Worm (Caenorhabditis elegans) whole organism, L4 larva: ENCODE data around the gene ril-1.

Source experiments
- D1046.2 ChIP-seq: fragments of 200-800 bp; sonication (Bioruptor generic); IDR thresholded peaks from 2 replicates; pipeline ENCODE4 v1.3.6; 2022; ENCODE audit warnings: missing genetic modification characterization, missing compliant biosample characterization
- F10B5.3 ChIP-seq: sonication (generic microtip); optimal IDR thresholded peaks from 2 replicates; lab custom pipeline; 2016; ENCODE audit warnings: mild to moderate bottlenecking, missing genetic modification characterization, missing compliant biosample characterization
- R02D3.7 ChIP-seq: fragments of 150-350 bp; sonication (generic microtip); optimal IDR thresholded peaks from 3 replicates; lab custom pipeline; 2014; ENCODE audit warnings: missing biosample characterization, missing genetic modification characterization
- Y75B8A.6 ChIP-seq: fragments of 200-800 bp; sonication (Bioruptor generic); IDR thresholded peaks from 2 replicates; pipeline ENCODE4 v1.3.6; 2022; ENCODE audit warnings: missing genetic modification reagents, missing genetic modification characterization, missing compliant biosample characterization
- ZK546.5 ChIP-seq, 2 experiments: sonication (generic microtip); optimal IDR thresholded peaks; 2 replicates each; lab custom pipeline; 2017; ENCODE audit warnings: missing biosample characterization in 2 of 2, missing genetic modification characterization in 2 of 2
- aha-1 ChIP-seq: fragments of 150-350 bp; peaks from one replicate; lab custom pipeline; 2014; ENCODE audit warnings: missing biosample characterization, missing genetic modification characterization
- ceh-44 ChIP-seq: fragments of 200-800 bp; sonication (Bioruptor generic); IDR thresholded peaks from 2 replicates; pipeline ENCODE4 v1.3.6; 2022; ENCODE audit warnings: missing genetic modification reagents, missing genetic modification characterization, missing compliant biosample characterization
- ceh-62 ChIP-seq: sonication (generic microtip); optimal IDR thresholded peaks from 2 replicates; lab custom pipeline; 2017; ENCODE audit warnings: missing biosample characterization, missing genetic modification characterization
- cey-2 ChIP-seq: sonication (generic microtip); optimal IDR thresholded peaks from 3 replicates; lab custom pipeline; 2017; ENCODE audit warnings: missing genetic modification characterization, mild to moderate bottlenecking, missing compliant biosample characterization, antibody characterized with exemption, borderline replicate concordance; ENCODE audit not compliant: insufficient read depth
- ctbp-1 ChIP-seq: fragments of 200-800 bp; sonication (Bioruptor generic); IDR thresholded peaks from 2 replicates; pipeline ENCODE4 v1.3.6; 2022; ENCODE audit warnings: missing genetic modification reagents, missing genetic modification characterization, missing compliant biosample characterization
- daf-19 ChIP-seq: fragments of 200-800 bp; sonication (Bioruptor generic); conservative IDR thresholded peaks from 2 replicates; pipeline ENCODE4 v1.3.6; 2022; ENCODE audit warnings: missing genetic modification characterization, missing compliant biosample characterization
- daf-8 ChIP-seq: fragments of 200-800 bp; sonication (Bioruptor generic); IDR thresholded peaks from 2 replicates; pipeline ENCODE4 v1.3.6; 2022; ENCODE audit warnings: missing genetic modification characterization, missing compliant biosample characterization
- dmd-9 ChIP-seq: fragments of 200-800 bp; sonication (Bioruptor generic); IDR thresholded peaks from 2 replicates; pipeline ENCODE4 v1.3.6; 2022; ENCODE audit warnings: missing genetic modification reagents, missing genetic modification characterization, missing compliant biosample characterization
- duxl-1 ChIP-seq: sonication (generic microtip); optimal IDR thresholded peaks from 2 replicates; lab custom pipeline; 2016; ENCODE audit warnings: mild to moderate bottlenecking, missing genetic modification characterization, moderate library complexity, missing compliant biosample characterization; ENCODE audit not compliant: poor library complexity
- egl-43 ChIP-seq: fragments of 200-800 bp; sonication (Bioruptor generic); IDR thresholded peaks from 2 replicates; pipeline ENCODE4 v1.3.6; 2022; ENCODE audit warnings: missing genetic modification reagents, missing genetic modification characterization, missing compliant biosample characterization
- gei-8 ChIP-seq: fragments of 200-800 bp; sonication (Bioruptor generic); optimal IDR thresholded peaks from 2 replicates; lab custom pipeline; 2018; ENCODE audit warnings: mild to moderate bottlenecking, missing genetic modification characterization, missing compliant biosample characterization
- hlh-30 ChIP-seq: sonication (generic microtip); optimal IDR thresholded peaks from 2 replicates; lab custom pipeline; 2017; ENCODE audit warnings: antibody characterized with exemption, mild to moderate bottlenecking, missing genetic modification characterization, missing compliant biosample characterization; ENCODE audit not compliant: insufficient read depth
- jun-1 ChIP-seq: fragments of 150-350 bp; optimal IDR thresholded peaks from 2 replicates; lab custom pipeline; 2014; ENCODE audit warnings: missing biosample characterization, missing genetic modification reagents, missing genetic modification characterization
- lin-15B ChIP-seq: fragments of 150-350 bp; sonication (generic microtip); optimal IDR thresholded peaks from 3 replicates; lab custom pipeline; 2014; ENCODE audit warnings: missing biosample characterization, missing genetic modification characterization
- lir-3 ChIP-seq: sonication (generic microtip); optimal IDR thresholded peaks from 2 replicates; lab custom pipeline; 2016; ENCODE audit warnings: mild to moderate bottlenecking, missing genetic modification characterization, missing compliant biosample characterization
- lsy-2 ChIP-seq, 2 experiments: fragments of 150-350 bp in 1 of 2; sonication (generic microtip) in 1 of 2; optimal IDR thresholded peaks; 2 replicates each; lab custom pipeline; 2014 to 2017; ENCODE audit warnings: missing biosample characterization in 2 of 2, missing genetic modification characterization in 2 of 2
- madf-9 ChIP-seq: fragments of 200-800 bp; sonication (Bioruptor generic); conservative IDR thresholded peaks from 2 replicates; pipeline ENCODE4 v1.3.6; 2022; ENCODE audit warnings: missing genetic modification reagents, missing genetic modification characterization, missing compliant biosample characterization
- mdt-29 ChIP-seq: fragments of 200-800 bp; sonication (Bioruptor generic); IDR thresholded peaks from 2 replicates; pipeline ENCODE4 v1.3.6; 2022; ENCODE audit warnings: missing genetic modification reagents, missing genetic modification characterization, missing compliant biosample characterization
- nhr-102 ChIP-seq: sonication (generic microtip); optimal IDR thresholded peaks from 2 replicates; lab custom pipeline; 2016; ENCODE audit warnings: mild to moderate bottlenecking, missing genetic modification characterization, moderate library complexity, missing compliant biosample characterization
- nhr-25 ChIP-seq: sonication (generic microtip); optimal IDR thresholded peaks from 2 replicates; lab custom pipeline; 2017; ENCODE audit warnings: missing genetic modification characterization, mild to moderate bottlenecking, missing compliant biosample characterization, antibody characterized with exemption, moderate library complexity, borderline replicate concordance; ENCODE audit not compliant: insufficient read depth
- nhr-28 ChIP-seq: fragments of 150-350 bp; optimal IDR thresholded peaks from 2 replicates; lab custom pipeline; 2014; ENCODE audit warnings: missing biosample characterization, missing genetic modification characterization
- nhr-42 ChIP-seq: fragments of 200-800 bp; sonication (Bioruptor generic); IDR thresholded peaks from 2 replicates; pipeline ENCODE4 v1.3.6; 2022; ENCODE audit warnings: missing genetic modification characterization, missing compliant biosample characterization
- nhr-6 ChIP-seq: fragments of 150-350 bp; optimal IDR thresholded peaks from 2 replicates; lab custom pipeline; 2014; ENCODE audit warnings: missing biosample characterization, missing genetic modification characterization
- pha-4 ChIP-seq, 2 experiments: fragments of 150-350 bp in 1 of 2; fragments of 200-800 bp in 1 of 2; sonication (Bioruptor generic) in 1 of 2; IDR thresholded peaks in 1 of 2; optimal IDR thresholded peaks in 1 of 2; 2 replicates each; pipeline versions ENCODE4 v1.3.6 to Lab custom; 2014 to 2022; ENCODE audit warnings: missing genetic modification characterization in 2 of 2, missing genetic modification reagents in 2 of 2, missing biosample characterization in 1 of 2, missing compliant biosample characterization in 1 of 2
- php-3 ChIP-seq: fragments of 200-800 bp; sonication (Bioruptor generic); IDR thresholded peaks from 2 replicates; pipeline ENCODE4 v1.3.6; 2022; ENCODE audit warnings: missing genetic modification reagents, missing genetic modification characterization, missing compliant biosample characterization
- rbr-2 ChIP-seq: sonication (generic microtip); optimal IDR thresholded peaks from 2 replicates; lab custom pipeline; 2016; ENCODE audit warnings: missing genotype, missing genetic modification characterization, missing compliant biosample characterization
- skn-1 ChIP-seq: fragments of 150-350 bp; optimal IDR thresholded peaks from 2 replicates; lab custom pipeline; 2014; ENCODE audit warnings: missing biosample characterization, missing genetic modification characterization
- snpc-1.2 ChIP-seq: fragments of 200-800 bp; sonication (Bioruptor generic); IDR thresholded peaks from 2 replicates; pipeline ENCODE4 v1.3.6; 2022; ENCODE audit warnings: missing genetic modification reagents, missing genetic modification characterization, missing compliant biosample characterization
- snpc-4 ChIP-seq: fragments of 150-350 bp; optimal IDR thresholded peaks from 2 replicates; lab custom pipeline; 2014; ENCODE audit warnings: missing biosample characterization, missing genetic modification characterization
- tag-97 ChIP-seq: fragments of 200-800 bp; sonication (Bioruptor generic); IDR thresholded peaks from 2 replicates; pipeline ENCODE4 v1.3.6; 2022; ENCODE audit warnings: missing genetic modification characterization, missing compliant biosample characterization
- unc-39 ChIP-seq: sonication (generic microtip); optimal IDR thresholded peaks from 2 replicates; lab custom pipeline; 2017; ENCODE audit warnings: missing biosample characterization, missing genetic modification characterization
- unc-62 ChIP-seq, 3 experiments: fragments of 150-350 bp in 1 of 3; sonication (generic microtip); optimal IDR thresholded peaks in 2 of 3; peaks in 1 of 3; 1 replicate in 1 of 3; 2 replicates in 2 of 3; lab custom pipeline; 2014 to 2017; ENCODE audit warnings: missing biosample characterization in 3 of 3, missing genetic modification characterization in 3 of 3, missing genetic modification reagents in 3 of 3, missing genotype in 1 of 3
- zfp-3 ChIP-seq: fragments of 200-800 bp; sonication (Bioruptor generic); conservative IDR thresholded peaks from 2 replicates; pipeline ENCODE4 v1.3.6; 2022; ENCODE audit warnings: missing genetic modification reagents, missing genetic modification characterization, missing compliant biosample characterization

The ril-1 gene

DNA sequence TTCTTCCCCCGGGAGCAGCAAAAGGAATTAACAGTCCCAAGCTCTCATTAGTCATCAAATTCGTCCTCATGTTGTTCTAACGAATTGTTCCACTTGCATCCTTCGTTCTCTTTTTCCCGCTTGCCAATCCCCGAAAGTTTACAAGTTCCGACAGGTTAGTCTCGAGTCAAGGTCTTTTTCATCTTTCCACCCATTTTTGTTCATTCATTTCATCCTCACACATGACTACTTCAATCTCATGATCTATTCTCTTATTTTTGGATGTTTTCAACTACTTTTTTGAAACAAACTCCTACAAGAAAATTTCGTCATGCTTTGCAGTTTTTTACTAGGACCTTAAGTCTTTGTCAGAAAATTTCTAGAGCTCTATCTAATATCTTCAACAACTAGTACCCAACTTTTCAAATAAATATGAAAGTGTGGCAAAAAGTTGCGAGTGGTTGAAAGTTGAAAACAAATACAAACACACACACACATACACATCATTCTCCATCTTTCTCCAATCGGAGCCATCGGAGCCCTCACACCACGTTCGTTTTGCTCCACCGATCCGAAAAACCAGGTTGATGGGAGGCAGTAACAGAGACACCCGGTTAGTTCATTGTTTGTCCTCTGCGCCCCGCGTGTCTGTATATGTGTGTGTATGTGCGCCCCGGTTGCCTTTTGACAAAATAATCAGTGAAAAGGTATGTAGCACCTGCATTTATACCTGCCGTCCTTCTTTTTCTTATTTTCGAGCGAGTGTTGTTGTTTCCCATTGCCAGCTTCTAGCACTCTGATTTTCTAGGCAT is 24.7 kb downstream of the ril-1 start (continued):
- no peak for TF ChIP-seq duxl-1 (tag; lab: Kevin White, UChicago)
- peak; percentile 30; the same call in 1 of the 2 replicates for TF ChIP-seq egl-43 (GFP tag; lab: Robert Waterston, UW)
- no peak for TF ChIP-seq pha-4 (GFP tag; IDR thresholded peaks at IDR 0.05; lab: Robert Waterston, UW)
- TF ChIP-seq pha-4 (tag; optimal IDR thresholded peaks at IDR 0.05; lab: Kevin White, UChicago): no peak
- no peak for TF ChIP-seq lir-3 (tag; lab: Kevin White, UChicago)
- peak; percentile 38 for TF ChIP-seq nhr-28

DNA sequence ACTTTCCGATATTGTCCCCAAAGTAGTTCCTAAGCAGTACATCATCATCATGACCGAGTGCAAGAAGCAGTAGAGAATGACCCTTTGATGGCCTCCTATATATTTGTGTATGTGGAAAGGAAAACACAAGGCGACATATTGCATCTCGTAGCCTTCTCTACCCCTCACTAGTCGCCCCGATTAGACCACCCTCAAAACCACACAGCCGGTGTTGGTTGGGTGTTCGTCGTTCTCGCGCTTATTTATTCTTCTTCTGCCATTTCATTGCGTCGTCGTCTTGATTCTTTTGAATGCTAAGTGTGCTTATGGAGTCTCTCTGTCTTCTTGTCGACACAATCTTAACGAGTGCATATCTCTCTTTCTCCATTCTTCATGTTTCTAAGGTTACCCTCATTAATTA is 25.7 kb downstream of the ril-1 start:
- TF ChIP-seq nhr-6: peak; percentile 62
- TF ChIP-seq dmd-9: no peak
- no peak for TF ChIP-seq php-3 (GFP tag; lab: Robert Waterston, UW)
- no peak for TF ChIP-seq daf-8
- no peak for TF ChIP-seq ceh-44 (GFP tag; lab: Robert Waterston, UW)
- TF ChIP-seq nhr-25 (tag; lab: Kevin White, UChicago): peak; percentile 4
- no peak for TF ChIP-seq unc-39 (tag; lab: Kevin White, UChicago)
- peak in 1 of 2 experiments; percentile 16 for TF ChIP-seq unc-62 (GFP tag; optimal IDR thresholded peaks at IDR 0.05 in 1 of 2; lab: Kevin White, UChicago)
- TF ChIP-seq unc-62 (tag; optimal IDR thresholded peaks at IDR 0.05; lab: Kevin White, UChicago): no peak
- TF ChIP-seq mdt-29 (GFP tag; lab: Robert Waterston, UW): no peak
- TF ChIP-seq cey-2 (tag; lab: Kevin White, UChicago): no peak
- no peak for TF ChIP-seq nhr-102
- TF ChIP-seq snpc-1.2 (GFP tag; lab: Robert Waterston, UW): no peak
- TF ChIP-seq nhr-28: peak; percentile 13
- TF ChIP-seq hlh-30 (tag; lab: Kevin White, UChicago): no peak
- TF ChIP-seq zfp-3: no peak
- no peak for TF ChIP-seq daf-19
- no peak for TF ChIP-seq jun-1 (tag; lab: Kevin White, UChicago)

DNA sequence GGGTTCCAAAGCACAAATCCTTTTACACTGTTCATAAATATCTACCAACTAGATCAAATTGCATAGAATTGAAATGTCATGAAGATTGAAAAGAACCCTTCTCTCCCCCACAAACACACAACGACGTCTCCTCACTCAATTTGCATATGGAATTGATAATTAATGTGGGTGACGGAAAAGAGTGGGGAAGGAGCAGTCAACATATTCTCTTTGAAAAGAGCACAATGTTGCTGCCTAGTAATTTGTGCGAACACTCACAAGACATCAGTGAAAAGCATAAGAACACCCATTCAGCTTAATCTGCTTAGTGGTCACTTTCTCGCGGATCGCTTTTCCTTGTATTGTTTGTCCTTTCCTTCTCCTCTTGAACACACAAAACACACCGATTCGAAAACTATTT is 27.5 kb downstream of the ril-1 start:
- TF ChIP-seq unc-62 (GFP tag; optimal IDR thresholded peaks at IDR 0.05 in 1 of 2; lab: Kevin White, UChicago) (peak in 1 of 2 experiments; percentile 58), unc-62 (tag; optimal IDR thresholded peaks at IDR 0.05; lab: Kevin White, UChicago) (no peak), ctbp-1 (GFP tag; lab: Robert Waterston, UW) (no peak), gei-8 (no peak), skn-1 (tag; lab: Kevin White, UChicago) (no peak)

DNA sequence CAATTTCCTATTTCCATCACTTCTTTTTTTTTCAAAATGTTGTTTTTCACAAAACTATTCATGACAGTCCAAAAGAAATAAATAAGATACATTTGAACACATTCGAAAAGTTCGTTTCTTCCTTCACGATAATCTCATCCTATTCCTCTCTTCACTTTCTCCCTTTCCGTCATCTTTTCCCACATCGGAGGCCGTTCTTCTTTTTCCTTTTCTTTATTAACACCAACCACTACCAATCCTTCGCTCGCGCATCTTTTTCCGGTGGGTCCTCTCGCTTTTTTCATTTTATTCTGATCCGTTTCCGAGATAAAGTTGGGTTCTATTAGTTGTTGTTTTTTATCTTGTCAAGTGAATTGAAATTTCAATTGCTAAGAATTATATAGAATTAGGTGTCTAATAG is 28.4 kb downstream of the ril-1 start:
- no peak for TF ChIP-seq ceh-62 (tag; lab: Kevin White, UChicago)
- TF ChIP-seq madf-9 (GFP tag; lab: Robert Waterston, UW): no peak
- TF ChIP-seq snpc-4 (tag; lab: Kevin White, UChicago): no peak
- TF ChIP-seq rbr-2 (tag; lab: Kevin White, UChicago): no peak
- TF ChIP-seq lin-15B (tag; lab: Kevin White, UChicago): no peak
- TF ChIP-seq, all 104 proteins: peak for 0

DNA sequence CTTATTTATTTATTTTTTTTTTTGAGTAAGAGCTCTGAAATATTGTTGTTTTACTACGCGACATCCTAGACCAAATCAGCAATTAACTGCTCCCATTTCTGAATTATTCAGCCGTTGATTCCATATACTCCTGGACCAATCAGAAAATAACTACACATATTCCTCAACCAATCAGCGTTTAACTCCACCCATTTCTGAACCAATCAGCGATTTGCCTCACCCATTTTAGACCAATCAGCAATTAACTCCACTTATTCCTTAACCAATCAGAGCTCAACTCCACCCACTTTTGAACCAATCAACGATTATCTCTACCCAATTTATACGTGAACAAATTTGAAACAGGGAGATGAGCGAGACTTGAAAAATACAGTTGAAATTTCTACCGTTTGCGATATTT is 30.3 kb downstream of the ril-1 start:
- no peak for TF ChIP-seq R02D3.7 (tag; lab: Kevin White, UChicago)
- TF ChIP-seq D1046.2: no peak
- no peak for TF ChIP-seq tag-97
- peak in 1 of 2 experiments; percentile 40 for TF ChIP-seq unc-62 (GFP tag; optimal IDR thresholded peaks at IDR 0.05 in 1 of 2; lab: Kevin White, UChicago)
- no peak for TF ChIP-seq unc-62 (tag; optimal IDR thresholded peaks at IDR 0.05; lab: Kevin White, UChicago)
- TF ChIP-seq F10B5.3: no peak
- no peak for TF ChIP-seq ZK546.5 (tag; optimal IDR thresholded peaks at IDR 0.05; lab: Kevin White, UChicago)
- TF ChIP-seq Y75B8A.6 (GFP tag; lab: Robert Waterston, UW): no peak
- no peak for TF ChIP-seq madf-9 (GFP tag; lab: Robert Waterston, UW)
- no peak for TF ChIP-seq nhr-42 (GFP tag; lab: Robert Waterston, UW)
- no peak for TF ChIP-seq lin-15B (tag; lab: Kevin White, UChicago)
- TF ChIP-seq lsy-2 (tag; optimal IDR thresholded peaks at IDR 0.05; lab: Kevin White, UChicago): no peak
- peak; percentile 11 for TF ChIP-seq aha-1 (tag; lab: Kevin White, UChicago)
